Fruit fly (Drosophila melanogaster) whole organism, wandering third instar larva: Measurements from ENCODE around the gene ver.

Experiments
- CG32264 ChIP-seq: fragments of 200-800 bp; sonication (Bioruptor generic); optimal IDR thresholded peaks from 2 replicates; lab custom pipeline; 2016; ENCODE audit warnings: missing biosample characterization, missing genetic modification characterization
- dsf ChIP-seq: sonication (Bioruptor generic); optimal IDR thresholded peaks from 2 replicates; lab custom pipeline; 2016; ENCODE audit warnings: missing biosample characterization, missing genetic modification characterization, borderline replicate concordance
- tai ChIP-seq: sonication (Bioruptor generic); optimal IDR thresholded peaks from 2 replicates; lab custom pipeline; 2016; ENCODE audit warnings: missing biosample characterization, missing genetic modification characterization

DNA sequence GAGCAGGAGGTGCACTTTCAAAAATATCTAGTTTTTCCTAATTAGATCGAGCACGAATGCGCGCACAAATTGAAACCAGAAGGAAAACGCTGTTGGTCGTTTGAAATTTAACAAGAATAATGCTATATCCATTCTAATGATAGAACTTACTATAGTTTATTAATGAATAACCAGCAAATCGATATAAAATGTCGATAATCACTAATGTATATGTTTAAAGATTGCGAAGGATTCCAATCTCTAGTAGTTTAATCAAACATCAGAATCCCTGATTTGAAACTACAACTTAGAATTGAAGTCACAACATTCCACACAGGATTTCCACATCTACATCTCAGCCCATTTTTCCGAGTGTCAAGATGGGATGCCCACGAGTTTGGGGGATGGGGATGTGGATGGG is 41.6 kb downstream of the ver start:
- TF ChIP-seq dsf (no peak), tai (GFP tag; lab: Kevin White, UChicago) (no peak), CG32264 (GFP tag; lab: Kevin White, UChicago) (no peak)
